Fruit fly (Drosophila melanogaster): Measurements from ENCODE around the gene CG12091.
A peak's percentile ranks its signal among the peaks of the same experiment; 100 is the strongest.

The CG12091 gene

dm6 chr3L:1549148-1549547 is 12.5 kb upstream of the CG12091 start (continued):
- no peak for TF ChIP-seq Ets97D (GFP tag; optimal IDR thresholded peaks at IDR 0.05)
- peak; percentile 43 for TF ChIP-seq CG1647 (GFP tag; optimal IDR thresholded peaks at IDR 0.05)
- TF ChIP-seq CG6765 (GFP tag; optimal IDR thresholded peaks at IDR 0.05) = no peak
- no peak for TF ChIP-seq CG7928 (GFP tag; optimal IDR thresholded peaks at IDR 0.05)
- TF ChIP-seq CG16813 (GFP tag; IDR thresholded peaks at IDR 0.05; ENCODE audit: partially characterized antibody) = no peak
- TF ChIP-seq CG9876 (GFP tag; optimal IDR thresholded peaks at IDR 0.05) = no peak
- peak; percentile 12; the same call in 1 of the 2 replicates for TF ChIP-seq Awh (GFP tag; IDR thresholded peaks at IDR 0.05)
- peak; percentile 20 for TF ChIP-seq unpg (GFP tag; optimal IDR thresholded peaks at IDR 0.05)
- no peak for TF ChIP-seq CG11398 (GFP tag; optimal IDR thresholded peaks at IDR 0.05)
- no peak for TF ChIP-seq Optix (GFP tag; IDR thresholded peaks at IDR 0.05)
- no peak for TF ChIP-seq CG16779 (GFP tag; IDR thresholded peaks at IDR 0.05)
- TF ChIP-seq Bdp1 (GFP tag; optimal IDR thresholded peaks at IDR 0.05) = no peak
- peak; percentile 2 for TF ChIP-seq CG10979 (tag; optimal IDR thresholded peaks at IDR 0.05)
- no peak for TF ChIP-seq her (GFP tag; optimal IDR thresholded peaks at IDR 0.05)
- no peak for TF ChIP-seq CG11093 (GFP tag; IDR thresholded peaks at IDR 0.05)
- TF ChIP-seq Rfx (GFP tag; IDR thresholded peaks at IDR 0.05) = peak; percentile 57; the same call in 1 of the 2 replicates
- TF ChIP-seq CG15696 (tag; optimal IDR thresholded peaks at IDR 0.05) = peak; percentile 50
- TF ChIP-seq tio (GFP tag; optimal IDR thresholded peaks at IDR 0.05) = peak; percentile 28
- no peak for TF ChIP-seq CG32772 (GFP tag; IDR thresholded peaks at IDR 0.05)
- no peak for TF ChIP-seq CG12219 (GFP tag; optimal IDR thresholded peaks at IDR 0.05)
- no peak for TF ChIP-seq CG5180 (GFP tag; optimal IDR thresholded peaks at IDR 0.05)
- TF ChIP-seq CG17912 (GFP tag; optimal IDR thresholded peaks at IDR 0.05) = no peak
- no peak for TF ChIP-seq tap (tag; optimal IDR thresholded peaks at IDR 0.05)
- TF ChIP-seq CG12071 (GFP tag; optimal IDR thresholded peaks at IDR 0.05) = peak; percentile 9
- no peak for TF ChIP-seq fd96Cb (tag; optimal IDR thresholded peaks at IDR 0.05)
- peak; percentile 7 for TF ChIP-seq wek (GFP tag; optimal IDR thresholded peaks at IDR 0.05)
- TF ChIP-seq crc (GFP tag; optimal IDR thresholded peaks at IDR 0.05) = no peak
- TF ChIP-seq HLH4C (GFP tag; IDR thresholded peaks at IDR 0.05; ENCODE audit: partially characterized antibody) = no peak
- TF ChIP-seq HmgD (GFP tag; optimal IDR thresholded peaks at IDR 0.05) = no peak
- TF ChIP-seq CG7839 (tag; optimal IDR thresholded peaks at IDR 0.05) = peak; percentile 32
- TF ChIP-seq tna (GFP tag; IDR thresholded peaks at IDR 0.05; ENCODE audit: partially characterized antibody) = no peak
- TF ChIP-seq CG16863 (GFP tag; optimal IDR thresholded peaks at IDR 0.05) = no peak
- TF ChIP-seq D19A (tag; optimal IDR thresholded peaks at IDR 0.05) = no peak
- no peak for TF ChIP-seq gt (GFP tag; IDR thresholded peaks at IDR 0.05)
- TF ChIP-seq ERR (GFP tag; optimal IDR thresholded peaks at IDR 0.05) = no peak
- peak; percentile 8 for TF ChIP-seq CG17385 (GFP tag; optimal IDR thresholded peaks at IDR 0.05)
- no peak for TF ChIP-seq CG16815 (GFP tag; optimal IDR thresholded peaks at IDR 0.05)
- no peak for TF ChIP-seq Gug (GFP tag; IDR thresholded peaks at IDR 0.05)
- TF ChIP-seq CG43689 (GFP tag; IDR thresholded peaks at IDR 0.05) = no peak
- no peak for TF ChIP-seq tll (GFP tag; optimal IDR thresholded peaks at IDR 0.05)
- no peak for TF ChIP-seq Hr78 (GFP tag; optimal IDR thresholded peaks at IDR 0.05)
- no peak for TF ChIP-seq Lhr (GFP tag; optimal IDR thresholded peaks at IDR 0.05)
- TF ChIP-seq CG17612 (GFP tag; IDR thresholded peaks at IDR 0.05) = peak; percentile 22; the same call in 1 of the 2 replicates
- no peak for TF ChIP-seq CG15479 (GFP tag; optimal IDR thresholded peaks at IDR 0.05)
